Worm (Caenorhabditis elegans): Measurements from ENCODE around the gene sra-38.

DNA sequence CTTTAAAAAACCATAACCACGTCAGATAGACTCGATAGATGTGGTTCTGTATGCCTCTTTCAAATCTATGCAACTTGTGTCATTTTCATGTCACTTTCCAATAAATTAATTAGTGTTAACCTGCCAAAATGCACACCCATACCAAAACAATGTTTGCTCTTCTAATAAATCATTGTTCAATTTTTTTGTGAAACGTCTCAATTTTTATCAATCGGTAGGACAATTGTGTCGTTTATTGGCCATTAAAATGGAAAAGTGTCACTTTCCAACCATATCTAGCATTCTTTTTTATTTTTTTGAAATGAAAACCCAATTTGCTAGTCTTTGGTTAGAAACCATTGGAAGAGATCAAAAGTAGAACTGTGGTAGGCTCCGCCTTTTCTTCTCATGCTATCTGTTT, 49.6 kb downstream of the sra-38 start:
- TF ChIP-seq cog-1 (tag; optimal IDR thresholded peaks at IDR 0.05) (no peak), flt-1 (GFP tag; IDR thresholded peaks at IDR 0.05) (no peak), T22C8.4 (GFP tag; IDR thresholded peaks at IDR 0.05) (no peak), ztf-23 (GFP tag; IDR thresholded peaks at IDR 0.05) (no peak), tab-1 (GFP tag; IDR thresholded peaks at IDR 0.05) (no peak), ref-1 (GFP tag; conservative IDR thresholded peaks at IDR 0.05) (no peak), ztf-29 (GFP tag; IDR thresholded peaks at IDR 0.05) (no peak)

All from whole organism, midembryonic.